Worm (Caenorhabditis elegans) whole organism, L2 larva: ENCODE results near the gene fmo-3.

Experiments used
- elt-3 ChIP-seq: sonication (generic microtip); optimal IDR thresholded peaks from 2 replicates; lab custom pipeline; 2017; ENCODE audit warnings: missing biosample characterization, missing genetic modification characterization
- skn-1 ChIP-seq: sonication (generic microtip); optimal IDR thresholded peaks from 2 replicates; lab custom pipeline; 2017; ENCODE audit warnings: missing biosample characterization, missing genetic modification characterization
- snpc-4 ChIP-seq: fragments of 150-350 bp; optimal IDR thresholded peaks from 2 replicates; lab custom pipeline; 2014; ENCODE audit warnings: missing biosample characterization, missing genetic modification characterization

DNA sequence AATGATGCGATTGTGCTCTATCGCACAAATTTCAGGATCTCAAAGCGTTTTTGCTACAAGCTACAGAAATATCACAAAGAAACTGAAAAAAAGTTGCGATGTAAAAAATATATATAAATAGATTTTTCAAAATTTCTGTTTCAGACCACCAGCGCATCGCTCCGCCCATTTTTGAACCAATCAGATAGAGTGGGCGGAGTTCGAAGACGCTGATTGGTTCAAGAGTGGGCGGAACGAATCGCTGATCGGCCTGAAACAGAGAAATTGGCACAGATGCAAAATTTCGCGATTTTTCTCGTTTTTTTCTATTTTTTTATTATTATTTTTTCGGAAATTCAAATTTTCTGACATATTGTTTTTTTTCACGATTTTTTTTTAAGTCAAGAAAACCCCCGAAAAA is 8.3 kb downstream of the fmo-3 start:
- no peak for TF ChIP-seq skn-1 (tag; lab: Kevin White, UChicago)
- TF ChIP-seq snpc-4 (tag; lab: Kevin White, UChicago), result no peak
- TF ChIP-seq elt-3, result no peak
